Worm (Caenorhabditis elegans) whole organism, L3 larva: Measurements from ENCODE around the gene C14B1.2.

Experiments
- aly-2 ChIP-seq: fragments of 150-350 bp; optimal IDR thresholded peaks from 2 replicates; lab custom pipeline; 2014; ENCODE audit warnings: missing biosample characterization, missing genetic modification characterization
- ama-1 ChIP-seq: fragments of 150-350 bp; optimal IDR thresholded peaks from 2 replicates; lab custom pipeline; 2018
- ceh-9 ChIP-seq: sonication (generic microtip); optimal IDR thresholded peaks from 2 replicates; lab custom pipeline; 2018; ENCODE audit warnings: missing biosample characterization, missing genetic modification characterization
- egl-5 ChIP-seq: fragments of 150-350 bp; optimal IDR thresholded peaks from 2 replicates; lab custom pipeline; 2017; ENCODE audit warnings: missing biosample characterization, missing genetic modification reagents, missing genetic modification characterization, inconsistent platforms
- fkh-10 ChIP-seq: sonication (generic microtip); optimal IDR thresholded peaks from 2 replicates; lab custom pipeline; 2017; ENCODE audit warnings: missing biosample characterization, missing genetic modification reagents, missing genetic modification characterization
- fos-1 ChIP-seq: fragments of 150-350 bp; optimal IDR thresholded peaks from 2 replicates; lab custom pipeline; 2014; ENCODE audit warnings: missing biosample characterization, missing genetic modification characterization
- mdl-1 ChIP-seq: fragments of 150-350 bp; optimal IDR thresholded peaks from 2 replicates; lab custom pipeline; 2014; ENCODE audit warnings: missing biosample characterization, missing genetic modification characterization
- nhr-28 ChIP-seq: fragments of 150-350 bp; optimal IDR thresholded peaks from 2 replicates; lab custom pipeline; 2014; ENCODE audit warnings: missing biosample characterization, missing genetic modification characterization
- nhr-43 ChIP-seq: sonication (generic microtip); optimal IDR thresholded peaks from 2 replicates; lab custom pipeline; 2016; ENCODE audit warnings: mild to moderate bottlenecking, missing genetic modification characterization, missing compliant biosample characterization; ENCODE audit not compliant: poor library complexity, severe bottlenecking
- nhr-76 ChIP-seq: fragments of 150-350 bp; sonication (generic microtip); optimal IDR thresholded peaks from 5 replicates; lab custom pipeline; 2014; ENCODE audit warnings: missing biosample characterization, missing genetic modification characterization
- nhr-77 ChIP-seq: fragments of 150-350 bp; optimal IDR thresholded peaks from 2 replicates; lab custom pipeline; 2014; ENCODE audit warnings: missing biosample characterization, missing genetic modification characterization
- zag-1 ChIP-seq: fragments of 150-350 bp; optimal IDR thresholded peaks from 2 replicates; lab custom pipeline; 2014; ENCODE audit warnings: missing biosample characterization, missing genetic modification characterization

DNA sequence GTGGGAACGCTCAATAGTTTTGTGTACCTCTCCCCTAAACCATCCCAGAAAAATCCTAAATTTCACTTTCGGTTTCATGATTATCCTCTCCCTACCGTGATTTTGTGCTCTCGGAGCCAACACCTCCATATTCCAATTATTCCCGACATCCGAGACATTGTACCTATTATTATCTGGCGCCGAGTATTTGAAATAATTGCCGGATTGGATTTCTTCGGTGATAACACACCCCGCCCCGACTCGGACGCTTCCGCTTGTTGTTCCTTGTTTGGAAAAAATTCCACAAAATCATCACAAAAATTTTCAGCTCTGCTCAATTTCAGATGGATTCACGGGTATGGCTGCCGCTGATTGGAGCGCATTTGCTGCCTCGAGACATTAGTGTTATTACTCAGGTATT is 43.1 kb downstream of the C14B1.2 start, which contains the start of gene lin-48:
- TF ChIP-seq ceh-9 (tag; lab: Kevin White, UChicago), result no peak
- no peak for TF ChIP-seq mdl-1 (tag; lab: Kevin White, UChicago)
- TF ChIP-seq nhr-43 (tag; lab: Kevin White, UChicago), result no peak
- no peak for TF ChIP-seq fos-1
- TF ChIP-seq egl-5 (tag; lab: Kevin White, UChicago), result no peak
- TF ChIP-seq zag-1 (tag; lab: Kevin White, UChicago), result no peak
- TF ChIP-seq nhr-77 (tag; lab: Kevin White, UChicago), result no peak
- TF ChIP-seq nhr-76, result no peak
- no peak for TF ChIP-seq nhr-28 (tag; lab: Kevin White, UChicago)
- no peak for TF ChIP-seq ama-1 (lab: Kevin White, UChicago)
- TF ChIP-seq aly-2 (tag; lab: Kevin White, UChicago), result no peak
- TF ChIP-seq fkh-10, result no peak
